Fruit fly (Drosophila melanogaster) whole organism, prepupa: Measurements from ENCODE around the gene CG8675.

ENCODE experiments used
- Blimp-1 ChIP-seq: fragments of 200-800 bp; sonication (Bioruptor generic); optimal IDR thresholded peaks from 3 replicates; lab custom pipeline; 2017; ENCODE audit warnings: missing biosample characterization, missing genetic modification characterization, mild to moderate bottlenecking, moderate library complexity, missing genetic modification reagents
- CG10669 ChIP-seq: fragments of 200-800 bp; sonication (Bioruptor generic); optimal IDR thresholded peaks from 3 replicates; lab custom pipeline; 2018; ENCODE audit warnings: missing biosample characterization, mild to moderate bottlenecking, missing genetic modification characterization, moderate library complexity
- CG1621 ChIP-seq: fragments of 200-800 bp; sonication (Bioruptor generic); optimal IDR thresholded peaks from 3 replicates; lab custom pipeline; 2018; ENCODE audit warnings: missing biosample characterization, mild to moderate bottlenecking, missing genetic modification characterization
- CG16779 ChIP-seq: fragments of 200-800 bp; sonication (Bioruptor generic); optimal IDR thresholded peaks from 3 replicates; lab custom pipeline; 2017; ENCODE audit warnings: missing biosample characterization, mild to moderate bottlenecking, missing genetic modification characterization
- CG31627 ChIP-seq: fragments of 200-800 bp; sonication (Bioruptor generic); optimal IDR thresholded peaks from 3 replicates; lab custom pipeline; 2016; ENCODE audit warnings: missing biosample characterization, missing genetic modification characterization
- CG32006 ChIP-seq: fragments of 200-800 bp; sonication (Bioruptor generic); optimal IDR thresholded peaks from 3 replicates; lab custom pipeline; 2017; ENCODE audit warnings: missing biosample characterization, mild to moderate bottlenecking, missing genetic modification characterization
- CG3919 ChIP-seq: fragments of 200-800 bp; sonication (Bioruptor generic); optimal IDR thresholded peaks from 3 replicates; lab custom pipeline; 2016; ENCODE audit warnings: missing biosample characterization, missing genetic modification characterization
- CG6276 ChIP-seq: fragments of 200-800 bp; sonication (Bioruptor generic); optimal IDR thresholded peaks from 2 replicates; lab custom pipeline; 2017; ENCODE audit warnings: missing biosample characterization, mild to moderate bottlenecking, missing genetic modification characterization
- CG6792 ChIP-seq: fragments of 200-800 bp; sonication (Bioruptor generic); optimal IDR thresholded peaks from 3 replicates; lab custom pipeline; 2016; ENCODE audit warnings: missing biosample characterization, missing genetic modification characterization
- Eip78C ChIP-seq: fragments of 200-800 bp; sonication (Bioruptor generic); peaks from one replicate; lab custom pipeline; 2016; ENCODE audit warnings: missing biosample characterization, missing genetic modification characterization
- Eip93F ChIP-seq: fragments of 200-800 bp; sonication (Bioruptor generic); optimal IDR thresholded peaks from 2 replicates; lab custom pipeline; 2016; ENCODE audit warnings: missing biosample characterization, mild to moderate bottlenecking, missing genetic modification characterization
- Gug ChIP-seq: fragments of 200-800 bp; sonication (Bioruptor generic); IDR thresholded peaks from 2 replicates; pipeline ENCODE4 v1.3.6; 2022; ENCODE audit warnings: missing biosample characterization, missing genetic modification characterization
- Hr38 ChIP-seq: sonication (Bioruptor generic); optimal IDR thresholded peaks from 2 replicates; lab custom pipeline; 2016; ENCODE audit warnings: missing biosample characterization, missing genetic modification characterization
- Hr39 ChIP-seq: fragments of 200-800 bp; sonication (Bioruptor generic); optimal IDR thresholded peaks from 2 replicates; lab custom pipeline; 2016; ENCODE audit warnings: missing biosample characterization, missing genetic modification characterization
- Lpt ChIP-seq: fragments of 200-800 bp; sonication (Bioruptor generic); optimal IDR thresholded peaks from 3 replicates; lab custom pipeline; 2016; ENCODE audit warnings: missing biosample characterization, missing genetic modification characterization
- Met ChIP-seq: fragments of 200-800 bp; sonication (Bioruptor generic); optimal IDR thresholded peaks from 3 replicates; lab custom pipeline; 2016; ENCODE audit warnings: missing biosample characterization, missing genetic modification characterization
- Smox ChIP-seq: fragments of 200-800 bp; sonication (Bioruptor generic); optimal IDR thresholded peaks from 3 replicates; lab custom pipeline; 2016; ENCODE audit warnings: missing biosample characterization, missing genetic modification characterization
- Sox102F ChIP-seq: fragments of 200-800 bp; sonication (Bioruptor generic); optimal IDR thresholded peaks from 2 replicates; lab custom pipeline; 2016; ENCODE audit warnings: missing biosample characterization, mild to moderate bottlenecking, missing genetic modification characterization
- Sox15 ChIP-seq: fragments of 200-800 bp; sonication (Bioruptor generic); optimal IDR thresholded peaks from 3 replicates; lab custom pipeline; 2016; ENCODE audit warnings: missing biosample characterization, missing genetic modification characterization
- achi ChIP-seq: fragments of 200-800 bp; sonication (Bioruptor generic); optimal IDR thresholded peaks from 3 replicates; lab custom pipeline; 2016; ENCODE audit warnings: missing biosample characterization, missing genetic modification characterization
- acj6 ChIP-seq: fragments of 200-800 bp; sonication (Bioruptor generic); optimal IDR thresholded peaks from 3 replicates; lab custom pipeline; 2016; ENCODE audit warnings: missing biosample characterization, missing genetic modification characterization
- cyc ChIP-seq: fragments of 200-800 bp; sonication (Bioruptor generic); optimal IDR thresholded peaks from 3 replicates; lab custom pipeline; 2016; ENCODE audit warnings: missing biosample characterization, missing genetic modification characterization
- esn ChIP-seq: fragments of 200-800 bp; sonication (Bioruptor generic); optimal IDR thresholded peaks from 2 replicates; lab custom pipeline; 2016; ENCODE audit warnings: missing biosample characterization, mild to moderate bottlenecking, missing genetic modification characterization, moderate library complexity
- pdm3 ChIP-seq: fragments of 200-800 bp; sonication (Bioruptor generic); optimal IDR thresholded peaks from 3 replicates; lab custom pipeline; 2016; ENCODE audit warnings: missing biosample characterization, missing genetic modification characterization
- ss ChIP-seq, 2 experiments: fragments of 200-800 bp; sonication (Bioruptor generic); optimal IDR thresholded peaks; 2 replicates in 1 of 2; 3 replicates in 1 of 2; lab custom pipeline; 2017 to 2018; ENCODE audit warnings: mild to moderate bottlenecking in 2 of 2, missing biosample characterization in 2 of 2, missing genetic modification characterization in 2 of 2, moderate library complexity in 1 of 2
- svp ChIP-seq: fragments of 200-800 bp; sonication (Bioruptor generic); peaks from one replicate; lab custom pipeline; 2016; ENCODE audit warnings: missing biosample characterization, missing genetic modification characterization
- topi ChIP-seq: fragments of 200-800 bp; sonication (Bioruptor generic); optimal IDR thresholded peaks from 3 replicates; lab custom pipeline; 2016; ENCODE audit warnings: missing biosample characterization, missing genetic modification characterization
- vri ChIP-seq: fragments of 200-800 bp; sonication (Bioruptor generic); optimal IDR thresholded peaks from 3 replicates; lab custom pipeline; 2016; ENCODE audit warnings: missing biosample characterization, mild to moderate bottlenecking, missing genetic modification characterization

The CG8675 gene

DNA sequence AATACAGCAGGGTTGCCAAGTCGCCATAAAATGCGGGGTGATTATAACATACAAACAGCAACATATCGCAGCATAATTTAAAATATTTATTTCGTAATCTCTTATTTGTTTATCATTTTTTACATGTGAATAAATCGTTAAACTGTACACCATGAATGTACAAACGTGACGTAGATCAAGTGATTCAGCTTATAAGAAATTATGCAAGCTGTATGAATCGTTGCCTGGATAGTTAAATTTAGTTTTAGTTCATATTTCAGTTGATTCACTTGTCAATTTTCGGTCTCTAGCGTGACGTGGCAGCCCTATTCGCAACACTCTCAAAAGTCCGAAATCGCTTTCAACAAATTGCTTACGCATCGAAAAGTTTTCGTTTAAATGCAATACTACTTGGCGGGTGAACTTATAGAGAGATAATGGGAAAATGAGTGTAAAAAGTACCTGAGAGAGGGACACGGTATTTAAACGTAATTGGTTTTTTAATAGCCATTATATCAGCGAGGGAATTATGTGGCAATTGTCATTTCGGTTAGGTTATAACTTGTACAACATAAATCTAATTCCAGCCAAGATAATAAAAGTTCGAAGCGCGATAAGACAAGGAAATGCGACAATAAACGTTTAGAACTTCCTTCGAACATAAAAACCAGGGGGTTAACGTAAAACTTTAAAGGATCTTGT is 42.9 kb upstream of the CG8675 start (continued):
- no peak for TF ChIP-seq CG1621 (tag; lab: Kevin White, UChicago)
- TF ChIP-seq CG6792 = peak; percentile 72
- no peak for TF ChIP-seq CG16779
- TF ChIP-seq Gug (GFP tag; lab: Robert Waterston, UW) = no peak
- peak; percentile 6 for TF ChIP-seq Lpt
- TF ChIP-seq CG32006 (GFP tag; lab: Kevin White, UChicago) = no peak
- TF ChIP-seq CG6276 (GFP tag; lab: Kevin White, UChicago) = peak; percentile 9
- no peak for TF ChIP-seq Eip93F (GFP tag; lab: Kevin White, UChicago)
- TF ChIP-seq achi (GFP tag; lab: Kevin White, UChicago) = peak; percentile 56
- peak; percentile 85 for TF ChIP-seq svp (GFP tag; lab: Kevin White, UChicago)

DNA sequence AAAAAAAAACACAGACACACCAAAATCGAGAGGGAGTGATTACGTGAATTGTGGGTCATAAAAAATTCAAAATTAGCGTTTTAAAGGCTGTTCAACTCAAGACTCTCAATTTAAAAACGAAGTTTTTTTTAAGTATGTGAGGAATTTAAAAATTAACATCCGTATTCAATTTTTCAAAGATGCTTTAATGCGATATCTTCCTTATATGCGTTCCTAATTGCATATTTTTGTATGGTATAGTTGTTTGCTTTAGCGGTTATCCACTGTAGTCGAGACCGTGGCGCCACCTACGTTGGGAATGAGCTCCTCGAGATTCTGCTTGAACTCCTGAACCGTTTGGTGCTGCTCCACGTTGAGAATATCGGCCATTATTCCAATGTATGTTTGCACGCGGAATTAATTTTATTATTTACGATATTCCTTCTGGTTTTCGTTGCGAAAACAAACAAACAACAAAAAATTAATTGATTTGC is 41.7 kb upstream of the CG8675 start:
- peak; percentile 43 for TF ChIP-seq Hr39 (GFP tag; lab: Kevin White, UChicago)
- peak; percentile 17 for TF ChIP-seq cyc (GFP tag; lab: Kevin White, UChicago)
- TF ChIP-seq esn = peak; percentile 52
- no peak for TF ChIP-seq ss (GFP tag; optimal IDR thresholded peaks at IDR 0.05; lab: Kevin White, UChicago)
- peak; percentile 46 for TF ChIP-seq topi (GFP tag; lab: Kevin White, UChicago)
- TF ChIP-seq Smox (GFP tag; lab: Kevin White, UChicago) = peak; percentile 25
- TF ChIP-seq CG31627 (GFP tag; lab: Kevin White, UChicago) = peak; percentile 36
- TF ChIP-seq Eip78C (GFP tag; lab: Kevin White, UChicago) = peak; percentile 77
- TF ChIP-seq acj6 (GFP tag; lab: Kevin White, UChicago) = peak; percentile 37
- no peak for TF ChIP-seq Lpt
- no peak for TF ChIP-seq CG6792
- peak; percentile 30 for TF ChIP-seq pdm3 (GFP tag; lab: Kevin White, UChicago)
- TF ChIP-seq Met = peak; percentile 21
- peak; percentile 89 for TF ChIP-seq svp (GFP tag; lab: Kevin White, UChicago)
- TF ChIP-seq achi (GFP tag; lab: Kevin White, UChicago) = peak; percentile 3

DNA sequence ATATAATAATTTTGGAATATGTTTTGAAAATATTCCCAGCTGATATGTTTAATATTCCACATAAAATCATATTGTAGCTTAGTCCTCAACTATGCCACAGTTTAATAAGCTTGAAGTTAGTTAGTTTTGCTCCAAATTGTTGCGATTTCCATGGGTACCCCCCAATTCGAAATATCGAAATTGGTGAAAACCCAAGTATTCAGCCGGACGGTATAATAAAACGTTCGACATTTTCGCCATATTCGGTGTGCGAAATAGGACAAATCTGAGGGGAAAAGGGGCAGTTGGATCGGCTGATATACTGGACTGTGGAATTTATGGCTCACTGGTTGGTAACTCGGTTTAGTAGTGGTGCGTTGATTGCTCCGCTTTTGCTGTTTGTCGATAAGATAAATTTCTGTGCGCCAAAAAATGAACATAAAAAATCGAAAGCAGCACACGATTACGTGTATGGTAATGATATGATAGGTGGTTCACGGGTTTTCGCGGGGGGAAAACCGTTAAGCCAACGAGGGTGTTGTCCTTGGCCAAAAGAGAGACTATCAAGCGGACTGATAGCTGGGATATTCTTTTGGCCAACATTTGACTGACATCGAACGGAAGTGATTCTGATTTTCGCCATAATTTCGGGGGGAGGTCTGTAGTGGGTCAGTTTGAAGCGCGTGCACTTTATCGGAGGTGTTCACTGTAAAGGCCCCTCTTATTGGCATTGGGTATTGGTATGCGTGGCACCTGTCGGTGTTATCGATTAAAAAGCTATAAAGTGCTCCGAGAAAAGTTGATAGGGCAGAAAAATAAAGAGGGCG is 41.1 kb upstream of the CG8675 start:
- TF ChIP-seq Sox15 (GFP tag; lab: Kevin White, UChicago) = no peak
- peak; percentile 90 for TF ChIP-seq vri (GFP tag; lab: Kevin White, UChicago)
- TF ChIP-seq CG10669 (GFP tag; lab: Kevin White, UChicago) = no peak

DNA sequence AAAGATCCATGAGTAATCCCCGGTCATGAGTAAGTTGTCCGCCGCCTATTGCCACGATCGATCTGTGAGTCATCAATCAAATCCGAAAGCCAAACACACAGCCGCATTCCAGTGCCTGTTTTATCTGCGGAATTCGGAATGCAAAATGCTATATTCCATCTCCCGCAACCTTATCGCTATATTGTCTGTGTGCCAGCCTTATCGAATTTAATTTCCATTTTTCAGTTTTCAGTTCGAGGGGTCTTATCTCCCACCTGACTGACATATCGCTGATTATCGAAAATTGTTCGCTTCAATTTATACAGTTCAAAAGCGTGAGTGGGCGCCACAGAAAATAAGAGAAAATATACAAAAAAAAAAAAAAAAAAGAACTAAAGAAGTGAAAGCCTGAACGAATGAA is 39.9 kb upstream of the CG8675 start:
- TF ChIP-seq CG10669 (GFP tag; lab: Kevin White, UChicago) (no peak), svp (GFP tag; lab: Kevin White, UChicago) (peak; percentile 81), Blimp-1 (GFP tag; lab: Kevin White, UChicago) (no peak), vri (GFP tag; lab: Kevin White, UChicago) (peak; percentile 4)

DNA sequence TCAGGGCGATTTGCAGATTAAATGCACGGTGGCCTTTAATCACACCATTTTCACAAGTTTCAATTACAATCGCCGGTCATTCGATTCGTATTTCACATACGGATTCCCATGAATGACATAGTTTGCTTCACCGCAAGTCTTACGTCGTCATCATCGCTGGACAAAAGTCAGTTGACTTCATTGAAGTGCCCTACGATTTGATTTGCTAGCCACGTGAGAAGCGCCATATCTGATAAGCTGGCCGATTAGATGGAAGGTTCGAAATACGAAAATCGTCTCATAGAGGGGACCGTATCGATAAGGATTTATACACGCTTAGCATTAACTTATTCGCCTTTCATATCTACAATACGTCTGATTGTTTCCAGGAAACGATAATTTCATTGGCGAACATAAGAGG is 35.8 kb upstream of the CG8675 start:
- TF ChIP-seq Eip78C (GFP tag; lab: Kevin White, UChicago) (peak; percentile 16), Hr38 (GFP tag; lab: Kevin White, UChicago) (no peak)

DNA sequence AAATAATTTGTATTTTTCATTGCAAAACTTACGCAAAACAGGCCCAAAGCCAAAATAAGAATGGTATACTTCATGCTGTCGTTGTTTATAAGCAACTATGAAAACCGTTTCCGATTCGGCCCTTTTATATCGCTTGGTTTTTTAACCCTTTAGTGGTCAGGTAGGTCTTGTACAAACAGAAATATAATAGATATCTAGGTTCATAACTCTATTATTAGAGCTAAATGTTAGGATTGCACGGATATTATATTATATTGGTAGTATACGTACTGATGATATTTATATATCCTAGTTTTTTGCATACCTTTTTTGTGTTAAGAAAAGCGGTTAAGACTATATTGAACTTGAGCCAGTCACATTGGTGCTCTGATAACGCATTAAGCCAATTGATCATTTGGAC is 35.1 kb upstream of the CG8675 start, which contains the start of gene CG8661:
Gene CG8661, minus strand, starts transcription at position 101 of the 400 bp plus-strand sequence.
- TF ChIP-seq CG3919 (GFP tag; lab: Kevin White, UChicago) (no peak), Sox102F (GFP tag; lab: Kevin White, UChicago) (no peak)
